Worm (Caenorhabditis elegans) whole organism, L3 larva: ENCODE results near the gene fkh-4.

Source experiments
- ceh-82 ChIP-seq: fragments of 150-350 bp; optimal IDR thresholded peaks from 2 replicates; lab custom pipeline; 2014; ENCODE audit warnings: missing biosample characterization, missing genetic modification characterization
- egl-5 ChIP-seq: fragments of 150-350 bp; optimal IDR thresholded peaks from 2 replicates; lab custom pipeline; 2017; ENCODE audit warnings: missing biosample characterization, missing genetic modification reagents, missing genetic modification characterization, inconsistent platforms
- nhr-11 ChIP-seq: fragments of 150-350 bp; optimal IDR thresholded peaks from 2 replicates; lab custom pipeline; 2014; ENCODE audit warnings: missing biosample characterization, missing genetic modification characterization
- pqm-1 ChIP-seq: fragments of 150-350 bp; optimal IDR thresholded peaks from 2 replicates; lab custom pipeline; 2017; ENCODE audit warnings: missing biosample characterization, missing genetic modification characterization, inconsistent platforms
- snpc-4 ChIP-seq: fragments of 150-350 bp; optimal IDR thresholded peaks from 2 replicates; lab custom pipeline; 2014; ENCODE audit warnings: missing biosample characterization, missing genetic modification characterization

- TF ChIP-seq pqm-1 (tag; lab: Kevin White, UChicago) (no peak), nhr-11 (tag; lab: Kevin White, UChicago) (no peak), ceh-82 (tag; lab: Kevin White, UChicago) (no peak), egl-5 (tag; lab: Kevin White, UChicago) (no peak), snpc-4 (tag; lab: Kevin White, UChicago) (no peak)
These were observed 48.7 kb upstream of the fkh-4 start, which contains the start of gene efn-3 for ce11 chrX:13477356-13477755.
